Worm (Caenorhabditis elegans) whole organism, L4 larva: ENCODE measurements around the gene asp-3.

Source experiments
- ceh-32 ChIP-seq: sonication (generic microtip); optimal IDR thresholded peaks from 2 replicates; lab custom pipeline; 2016; ENCODE audit warnings: mild to moderate bottlenecking, missing genetic modification characterization, missing compliant biosample characterization; ENCODE audit not compliant: poor library complexity
- egl-27 ChIP-seq: sonication (generic microtip); optimal IDR thresholded peaks from 3 replicates; lab custom pipeline; 2017; ENCODE audit warnings: missing biosample characterization, missing genetic modification reagents, missing genetic modification characterization
- lim-7 ChIP-seq: fragments of 200-800 bp; sonication (Bioruptor generic); IDR thresholded peaks from 2 replicates; pipeline ENCODE4 v1.3.6; 2022; ENCODE audit warnings: missing genetic modification characterization, missing compliant biosample characterization
- nhr-111 ChIP-seq: fragments of 200-800 bp; sonication (Bioruptor generic); optimal IDR thresholded peaks from 2 replicates; lab custom pipeline; 2018; ENCODE audit warnings: mild to moderate bottlenecking, missing genetic modification characterization, missing compliant biosample characterization
- unc-62 ChIP-seq, 3 experiments: fragments of 150-350 bp in 1 of 3; sonication (generic microtip); optimal IDR thresholded peaks in 2 of 3; peaks in 1 of 3; 1 replicate in 1 of 3; 2 replicates in 2 of 3; lab custom pipeline; 2014 to 2017; ENCODE audit warnings: missing biosample characterization in 3 of 3, missing genetic modification characterization in 3 of 3, missing genetic modification reagents in 3 of 3, missing genotype in 1 of 3
- vab-7 ChIP-seq: fragments of 200-800 bp; sonication (Bioruptor generic); IDR thresholded peaks from 2 replicates; pipeline ENCODE4 v1.3.6; 2022; ENCODE audit warnings: missing genetic modification reagents, missing genetic modification characterization, missing compliant biosample characterization
- zag-1 ChIP-seq: fragments of 150-350 bp; optimal IDR thresholded peaks from 2 replicates; lab custom pipeline; 2014; ENCODE audit warnings: missing biosample characterization, missing genetic modification characterization

DNA sequence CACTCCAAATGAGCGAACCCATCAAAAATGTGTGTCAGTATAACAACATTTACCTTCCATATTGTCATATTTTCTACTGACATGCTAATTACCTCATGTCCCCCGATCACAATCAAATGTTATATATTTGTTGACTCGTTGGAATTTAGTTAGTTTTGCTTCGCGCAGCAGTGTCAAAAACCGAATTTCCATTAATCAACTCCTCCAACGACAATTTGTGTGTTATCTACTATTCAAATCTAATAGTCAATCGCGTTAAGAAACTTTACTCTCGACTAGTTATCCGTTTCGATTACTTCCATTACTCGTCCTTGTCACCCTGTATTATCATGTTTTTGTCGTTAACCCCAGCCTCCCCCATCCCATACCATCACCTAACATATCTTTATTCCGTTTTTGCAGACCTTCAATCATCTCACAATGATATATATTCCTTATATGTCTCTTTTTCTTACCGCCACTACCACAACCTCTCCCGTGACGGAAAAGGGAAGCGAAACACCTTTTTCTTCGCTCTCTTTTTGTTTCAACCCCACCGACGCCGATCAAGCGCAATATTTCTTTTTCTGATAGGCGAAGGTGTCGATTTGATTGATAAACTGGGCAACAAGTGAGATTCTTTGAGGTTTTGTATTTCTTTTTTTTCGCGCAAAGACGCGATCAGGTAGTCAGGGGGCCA lies 5.1 kb downstream of the asp-3 start:
- TF ChIP-seq egl-27 (tag; lab: Kevin White, UChicago), result no peak
- TF ChIP-seq ceh-32 (tag; lab: Kevin White, UChicago), result no peak
- no peak for TF ChIP-seq lim-7 (GFP tag; lab: Robert Waterston, UW)
- TF ChIP-seq nhr-111 (GFP tag; lab: Kevin White, UChicago), result no peak
- no peak for TF ChIP-seq unc-62 (GFP tag; optimal IDR thresholded peaks at IDR 0.05 in 1 of 2; lab: Kevin White, UChicago)
- TF ChIP-seq unc-62 (tag; optimal IDR thresholded peaks at IDR 0.05; lab: Kevin White, UChicago), result no peak
- TF ChIP-seq vab-7 (GFP tag; lab: Robert Waterston, UW), result no peak
- no peak for TF ChIP-seq zag-1 (tag; lab: Kevin White, UChicago)
